Fruit fly (Drosophila melanogaster) whole organism, embryonic: ENCODE results near the gene pnt.
A peak's percentile ranks its signal among the peaks of the same experiment; 100 is the strongest.

Source experiments
- BEAF-32 ChIP-seq: fragments of 200-800 bp; sonication (Bioruptor generic); optimal IDR thresholded peaks from 3 replicates; lab custom pipeline; 2017; ENCODE audit warnings: missing biosample characterization, missing genetic modification characterization, mild to moderate bottlenecking, moderate library complexity, missing genetic modification reagents
- CG11093 ChIP-seq: fragments of 200-800 bp; sonication (Bioruptor generic); IDR thresholded peaks from 3 replicates; pipeline ENCODE4 v1.3.6; 2022; ENCODE audit warnings: missing biosample characterization, missing genetic modification characterization
- CG11398 ChIP-seq: fragments of 200-800 bp; sonication (Bioruptor generic); optimal IDR thresholded peaks from 2 replicates; lab custom pipeline; 2016; ENCODE audit warnings: missing biosample characterization, missing genetic modification characterization
- CG11456 ChIP-seq: fragments of 200-800 bp; sonication (Bioruptor generic); IDR thresholded peaks from 3 replicates; pipeline ENCODE4 v1.3.6; 2022; ENCODE audit warnings: missing biosample characterization, missing genetic modification characterization
- CG12391 ChIP-seq: fragments of 200-800 bp; sonication (Bioruptor generic); optimal IDR thresholded peaks from 3 replicates; lab custom pipeline; 2018; ENCODE audit warnings: missing biosample characterization, mild to moderate bottlenecking, missing genetic modification characterization, moderate library complexity
- CG13287 ChIP-seq: fragments of 200-800 bp; sonication (Bioruptor generic); IDR thresholded peaks from 2 replicates; pipeline ENCODE4 v1.3.6; 2022; ENCODE audit warnings: missing biosample characterization, missing genetic modification characterization; ENCODE audit not compliant: partially characterized antibody
- CG14050 ChIP-seq: fragments of 200-800 bp; sonication (Bioruptor generic); IDR thresholded peaks from 3 replicates; pipeline ENCODE4 v1.3.6; 2022; ENCODE audit warnings: missing biosample characterization, missing genetic modification characterization
- CG17186 ChIP-seq: fragments of 200-800 bp; sonication (Bioruptor generic); optimal IDR thresholded peaks from 3 replicates; lab custom pipeline; 2017; ENCODE audit warnings: missing biosample characterization, missing genetic modification reagents, missing genetic modification characterization
- CG18619 ChIP-seq: fragments of 200-800 bp; sonication (Bioruptor generic); optimal IDR thresholded peaks from 3 replicates; lab custom pipeline; 2017; ENCODE audit warnings: missing biosample characterization, mild to moderate bottlenecking, missing genetic modification characterization
- CG2678 ChIP-seq: fragments of 200-800 bp; sonication (Bioruptor generic); optimal IDR thresholded peaks from 3 replicates; lab custom pipeline; 2019; ENCODE audit warnings: missing biosample characterization, mild to moderate bottlenecking, missing genetic modification characterization, moderate library complexity
- CG4617 ChIP-seq: fragments of 200-800 bp; sonication (Bioruptor generic); optimal IDR thresholded peaks from 3 replicates; lab custom pipeline; 2016; ENCODE audit warnings: missing biosample characterization, missing genetic modification characterization, borderline replicate concordance
- CG5180 ChIP-seq: fragments of 200-800 bp; sonication (Bioruptor generic); optimal IDR thresholded peaks from 3 replicates; lab custom pipeline; 2017; ENCODE audit warnings: missing biosample characterization, missing genetic modification characterization, mild to moderate bottlenecking, moderate library complexity, missing genetic modification reagents
- CG7357 ChIP-seq: fragments of 200-800 bp; sonication (Bioruptor generic); IDR thresholded peaks from 3 replicates; pipeline ENCODE4 v1.3.6; 2022; ENCODE audit warnings: missing biosample characterization, missing genetic modification characterization
- CG8089 ChIP-seq: fragments of 200-800 bp; sonication (Bioruptor generic); optimal IDR thresholded peaks from 3 replicates; lab custom pipeline; 2016; ENCODE audit warnings: missing biosample characterization, missing genetic modification characterization
- E2f1 ChIP-seq: fragments of 200-800 bp; sonication (Bioruptor generic); IDR thresholded peaks from 2 replicates; pipeline ENCODE4 v1.3.6; 2022; ENCODE audit warnings: missing biosample characterization, missing genetic modification characterization
- E2f2 ChIP-seq: fragments of 200-800 bp; sonication (Bioruptor generic); IDR thresholded peaks from 2 replicates; pipeline ENCODE4 v1.3.6; 2022; ENCODE audit warnings: missing biosample characterization, missing genetic modification characterization
- Eip74EF ChIP-seq, 2 experiments: fragments of 200-800 bp in 1 of 2; fragments of >200 bp in 1 of 2; sonication (Bioruptor generic) in 1 of 2; optimal IDR thresholded peaks; 2 replicates each; lab custom pipeline; 2017 to 2019; ENCODE audit warnings: missing biosample characterization in 2 of 2, missing genetic modification characterization in 2 of 2, mild to moderate bottlenecking in 1 of 2, moderate library complexity in 1 of 2
- Elba2 ChIP-seq: fragments of 200-800 bp; sonication (Bioruptor generic); optimal IDR thresholded peaks from 3 replicates; lab custom pipeline; 2016; ENCODE audit warnings: missing biosample characterization, missing genetic modification characterization
- Fer2 ChIP-seq: fragments of 200-800 bp; sonication (Bioruptor generic); optimal IDR thresholded peaks from 2 replicates; lab custom pipeline; 2018; ENCODE audit warnings: missing biosample characterization, mild to moderate bottlenecking, missing genetic modification characterization, moderate library complexity
- HLH3B ChIP-seq: fragments of 200-800 bp; sonication (Bioruptor generic); IDR thresholded peaks from 2 replicates; pipeline ENCODE4 v1.3.6; 2022; ENCODE audit warnings: missing biosample characterization, missing genetic modification characterization
- Hr39 ChIP-seq: fragments of >200 bp; optimal IDR thresholded peaks from 2 replicates; lab custom pipeline; 2017
- Mad ChIP-seq: fragments of 200-800 bp; sonication (Bioruptor generic); optimal IDR thresholded peaks from 2 replicates; lab custom pipeline; 2016; ENCODE audit warnings: missing biosample characterization, missing genetic modification characterization
- NFAT ChIP-seq: fragments of 200-800 bp; sonication (Bioruptor generic); IDR thresholded peaks from 2 replicates; pipeline ENCODE4 v1.3.6; 2022; ENCODE audit warnings: missing biosample characterization, missing genetic modification characterization
- Rx ChIP-seq: fragments of 200-800 bp; sonication (Bioruptor generic); IDR thresholded peaks from 2 replicates; pipeline ENCODE4 v1.3.6; 2022; ENCODE audit warnings: missing biosample characterization, missing genetic modification characterization
- Scr ChIP-seq: fragments of 200-800 bp; sonication (Bioruptor generic); IDR thresholded peaks from 2 replicates; pipeline ENCODE4 v1.3.6; 2022; ENCODE audit warnings: missing biosample characterization, missing genetic modification characterization; ENCODE audit not compliant: partially characterized antibody
- Spps ChIP-seq: fragments of 200-800 bp; sonication (Bioruptor generic); optimal IDR thresholded peaks from 2 replicates; lab custom pipeline; 2018; ENCODE audit warnings: missing biosample characterization, mild to moderate bottlenecking, missing genetic modification characterization
- Sry-δ ChIP-seq: fragments of 200-800 bp; sonication (Bioruptor generic); optimal IDR thresholded peaks from 2 replicates; lab custom pipeline; 2016; ENCODE audit warnings: missing biosample characterization, missing genetic modification characterization
- Stat92E ChIP-seq, 3 experiments: fragments of >200 bp in 2 of 3; fragments of 200-800 bp in 1 of 3; sonication (Bioruptor generic) in 1 of 3; optimal IDR thresholded peaks; 2 replicates each; lab custom pipeline; 2017 to 2019; ENCODE audit warnings: missing biosample characterization in 3 of 3, missing genetic modification characterization in 3 of 3, mild to moderate bottlenecking in 1 of 3, moderate library complexity in 1 of 3
- al ChIP-seq: fragments of 200-800 bp; sonication (Bioruptor generic); IDR thresholded peaks from 2 replicates; pipeline ENCODE4 v1.3.6; 2022; ENCODE audit warnings: missing biosample characterization, missing genetic modification characterization
- ara ChIP-seq: fragments of 200-800 bp; sonication (Bioruptor generic); IDR thresholded peaks from 2 replicates; pipeline ENCODE4 v1.3.6; 2022; ENCODE audit warnings: missing biosample characterization, missing genetic modification characterization
- chinmo ChIP-seq: fragments of 200-800 bp; sonication (Bioruptor generic); IDR thresholded peaks from 4 replicates; pipeline ENCODE4 v1.3.6; 2022; ENCODE audit warnings: missing biosample characterization, missing genetic modification characterization; ENCODE audit not compliant: partially characterized antibody
- crol ChIP-seq: fragments of 200-800 bp; sonication (Bioruptor generic); IDR thresholded peaks from 2 replicates; pipeline ENCODE4 v1.3.6; 2022; ENCODE audit warnings: missing biosample characterization, missing genetic modification characterization
- crp ChIP-seq, 2 experiments: fragments of 200-800 bp; sonication (Bioruptor generic); optimal IDR thresholded peaks; 2 replicates in 1 of 2; 3 replicates in 1 of 2; lab custom pipeline; 2017; ENCODE audit warnings: missing biosample characterization in 2 of 2, missing genetic modification characterization in 2 of 2, mild to moderate bottlenecking in 1 of 2, moderate library complexity in 1 of 2
- esg ChIP-seq: fragments of 200-800 bp; sonication (Bioruptor generic); conservative IDR thresholded peaks from 2 replicates; pipeline ENCODE4 v1.3.6; 2022; ENCODE audit warnings: missing biosample characterization, missing genetic modification characterization
- ftz-f1 ChIP-seq: fragments of 200-800 bp; sonication (Bioruptor generic); optimal IDR thresholded peaks from 2 replicates; lab custom pipeline; 2016; ENCODE audit warnings: missing biosample characterization, missing genetic modification characterization
- grau ChIP-seq: fragments of 200-800 bp; optimal IDR thresholded peaks from 3 replicates; lab custom pipeline; 2019; ENCODE audit warnings: missing biosample characterization, mild to moderate bottlenecking, missing genetic modification characterization, moderate library complexity
- ham ChIP-seq: fragments of 200-800 bp; sonication (Bioruptor generic); IDR thresholded peaks from 2 replicates; pipeline ENCODE4 v1.3.6; 2022; ENCODE audit warnings: missing biosample characterization, missing genetic modification characterization
- hb ChIP-seq: fragments of 200-800 bp; sonication (Bioruptor generic); IDR thresholded peaks from 3 replicates; pipeline ENCODE4 v1.3.6; 2022; ENCODE audit warnings: missing biosample characterization, missing genetic modification characterization; ENCODE audit not compliant: partially characterized antibody
- jigr1 ChIP-seq: fragments of 200-800 bp; sonication (Bioruptor generic); IDR thresholded peaks from 3 replicates; pipeline ENCODE4 v1.3.6; 2022; ENCODE audit warnings: missing biosample characterization, missing genetic modification characterization
- jumu ChIP-seq: fragments of 200-800 bp; sonication (Bioruptor generic); optimal IDR thresholded peaks from 3 replicates; lab custom pipeline; 2016; ENCODE audit warnings: missing biosample characterization, missing genetic modification characterization
- luna ChIP-seq: fragments of 200-800 bp; sonication (Bioruptor generic); optimal IDR thresholded peaks from 2 replicates; lab custom pipeline; 2016; ENCODE audit warnings: missing biosample characterization, missing genetic modification characterization
- nerfin-2 ChIP-seq: fragments of 200-800 bp; sonication (Bioruptor generic); IDR thresholded peaks from 2 replicates; pipeline ENCODE4 v1.3.6; 2022; ENCODE audit warnings: missing biosample characterization, missing genetic modification characterization; ENCODE audit not compliant: partially characterized antibody
- nom ChIP-seq: fragments of 200-800 bp; sonication (Bioruptor generic); optimal IDR thresholded peaks from 2 replicates; lab custom pipeline; 2017; ENCODE audit warnings: missing biosample characterization, missing genetic modification characterization, mild to moderate bottlenecking, moderate library complexity, missing genetic modification reagents
- prd ChIP-seq, 3 experiments: fragments of >200 bp in 2 of 3; fragments of 200-800 bp in 1 of 3; sonication (Bioruptor generic) in 1 of 3; optimal IDR thresholded peaks in 2 of 3; IDR thresholded peaks in 1 of 3; 2 replicates in 2 of 3; 3 replicates in 1 of 3; pipeline versions ENCODE4 v1.3.6 to Lab custom; 2017 to 2022; ENCODE audit warnings: missing biosample characterization in 1 of 3, missing genetic modification characterization in 1 of 3
- schlank ChIP-seq: fragments of 200-800 bp; sonication (Bioruptor generic); optimal IDR thresholded peaks from 2 replicates; lab custom pipeline; 2018; ENCODE audit warnings: missing biosample characterization, mild to moderate bottlenecking, missing genetic modification characterization
- so ChIP-seq: fragments of 200-800 bp; sonication (Bioruptor generic); IDR thresholded peaks from 3 replicates; pipeline ENCODE4 v1.3.6; 2022; ENCODE audit warnings: missing biosample characterization, missing genetic modification characterization
- sr ChIP-seq: fragments of 200-800 bp; sonication (Bioruptor generic); IDR thresholded peaks from 3 replicates; pipeline ENCODE4 v1.3.6; 2022; ENCODE audit warnings: missing biosample characterization, missing genetic modification characterization
- twi ChIP-seq: fragments of 200-800 bp; optimal IDR thresholded peaks from 2 replicates; lab custom pipeline; 2019; ENCODE audit warnings: missing biosample characterization, mild to moderate bottlenecking, missing genetic modification characterization, moderate library complexity
- usp ChIP-seq: fragments of >200 bp; optimal IDR thresholded peaks from 2 replicates; lab custom pipeline; 2017; ENCODE audit warnings: missing biosample characterization, missing genetic modification characterization
- vvl ChIP-seq: fragments of 200-800 bp; sonication (Bioruptor generic); IDR thresholded peaks from 2 replicates; pipeline ENCODE4 v1.3.6; 2022; ENCODE audit warnings: missing biosample characterization, missing genetic modification characterization

The pnt gene

dm6 chr3R:23374290-23374689 lies 28.3 kb upstream of the pnt start (continued):
- peak; percentile 95 for TF ChIP-seq chinmo
- no peak for TF ChIP-seq twi (tag; lab: Kevin White, UChicago)
- peak; percentile 65 for TF ChIP-seq crol (GFP tag; lab: Robert Waterston, UW)
- TF ChIP-seq Mad (GFP tag; lab: Kevin White, UChicago): no peak
- TF ChIP-seq Stat92E (GFP tag; optimal IDR thresholded peaks at IDR 0.05; lab: Kevin White, UChicago): no peak
- TF ChIP-seq al: no peak
- no peak for TF ChIP-seq Hr39 (lab: Kevin White, UChicago)
- no peak for TF ChIP-seq CG11456 (GFP tag; lab: Robert Waterston, UW)
- no peak for TF ChIP-seq sr
- TF ChIP-seq CG11093: no peak
- TF ChIP-seq ftz-f1 (GFP tag; lab: Kevin White, UChicago): peak; percentile 87
- TF ChIP-seq schlank (tag; lab: Kevin White, UChicago): no peak
- 0 out of 2 replicates have a peak, but pooled peaks have one; percentile 9 for TF ChIP-seq E2f2 (GFP tag; lab: Robert Waterston, UW)
- peak; percentile 69 for TF ChIP-seq CG13287 (GFP tag; lab: Robert Waterston, UW)
- TF ChIP-seq CG18619 (GFP tag; lab: Kevin White, UChicago): no peak
- no peak for TF ChIP-seq jumu (GFP tag; lab: Kevin White, UChicago)
- TF ChIP-seq jigr1 (GFP tag; lab: Robert Waterston, UW): no peak
- TF ChIP-seq Elba2 (GFP tag; lab: Kevin White, UChicago): no peak
- TF ChIP-seq BEAF-32 (GFP tag; lab: Kevin White, UChicago): no peak
- TF ChIP-seq vvl (GFP tag; lab: Robert Waterston, UW): no peak; the same call in 1 of the 2 replicates
- TF ChIP-seq CG14050 (GFP tag; lab: Robert Waterston, UW): no peak
- no peak for TF ChIP-seq CG4617 (GFP tag; lab: Kevin White, UChicago)
- TF ChIP-seq Rx (GFP tag; lab: Robert Waterston, UW): no peak
- no peak for TF ChIP-seq Sry-δ
- no peak for TF ChIP-seq usp (GFP tag; lab: Kevin White, UChicago)
- no peak for TF ChIP-seq CG8089 (GFP tag; lab: Kevin White, UChicago)
- TF ChIP-seq HLH3B: no peak
- TF ChIP-seq so (GFP tag; lab: Robert Waterston, UW): no peak
- TF ChIP-seq CG11398 (GFP tag; lab: Kevin White, UChicago): no peak
- TF ChIP-seq hb (GFP tag; lab: Robert Waterston, UW): no peak
- TF ChIP-seq ham (GFP tag; lab: Robert Waterston, UW): no peak
- no peak for TF ChIP-seq Eip74EF (GFP tag; optimal IDR thresholded peaks at IDR 0.05; lab: Kevin White, UChicago)
- TF ChIP-seq luna (GFP tag; lab: Kevin White, UChicago): no peak
- no peak for TF ChIP-seq grau
- TF ChIP-seq Fer2 (tag; lab: Kevin White, UChicago): no peak
- TF ChIP-seq CG12391: no peak
- no peak for TF ChIP-seq esg (GFP tag; lab: Robert Waterston, UW)
- peak; percentile 33 for TF ChIP-seq nom
- TF ChIP-seq CG5180: no peak
- TF ChIP-seq Scr (GFP tag; lab: Robert Waterston, UW): peak; percentile 20; the same call in 1 of the 2 replicates
- no peak for TF ChIP-seq prd (optimal IDR thresholded peaks at IDR 0.05; lab: Kevin White, UChicago)
- 0 out of 3 replicates have a peak, but pooled peaks have one; percentile 5 for TF ChIP-seq prd (GFP tag; IDR thresholded peaks at IDR 0.05; lab: Robert Waterston, UW)
- no peak for TF ChIP-seq Spps
- no peak for TF ChIP-seq nerfin-2 (GFP tag; lab: Robert Waterston, UW)
- no peak for TF ChIP-seq CG2678 (tag; lab: Kevin White, UChicago)
- TF ChIP-seq ara (GFP tag; lab: Robert Waterston, UW): no peak
- no peak; the same call in 1 of the 2 replicates for TF ChIP-seq NFAT
- no peak for TF ChIP-seq E2f1
- no peak for TF ChIP-seq CG7357
- TF ChIP-seq CG17186: no peak
- no peak for TF ChIP-seq crp (GFP tag; optimal IDR thresholded peaks at IDR 0.05; lab: Kevin White, UChicago)
